Worm (Caenorhabditis elegans) whole organism, L4 larva: ENCODE data around the gene F48G7.12.

ENCODE experiments used
- D1046.2 ChIP-seq: fragments of 200-800 bp; sonication (Bioruptor generic); IDR thresholded peaks from 2 replicates; pipeline ENCODE4 v1.3.6; 2022; ENCODE audit warnings: missing genetic modification characterization, missing compliant biosample characterization
- F26F4.8 ChIP-seq: fragments of 200-800 bp; sonication (Bioruptor generic); conservative IDR thresholded peaks from 2 replicates; pipeline ENCODE4 v1.3.6; 2022; ENCODE audit warnings: missing genetic modification characterization, missing compliant biosample characterization
- F37D6.2 ChIP-seq: sonication (generic microtip); optimal IDR thresholded peaks from 2 replicates; lab custom pipeline; 2016; ENCODE audit warnings: mild to moderate bottlenecking, missing genetic modification characterization, missing compliant biosample characterization
- T26A8.4 ChIP-seq: fragments of 200-800 bp; sonication (Bioruptor generic); IDR thresholded peaks from 2 replicates; pipeline ENCODE4 v1.3.6; 2022; ENCODE audit warnings: missing genetic modification characterization, missing compliant biosample characterization
- Y5F2A.4 ChIP-seq: fragments of 200-800 bp; sonication (Bioruptor generic); optimal IDR thresholded peaks from 2 replicates; lab custom pipeline; 2018; ENCODE audit warnings: mild to moderate bottlenecking, missing genetic modification characterization, missing compliant biosample characterization
- Y75B8A.6 ChIP-seq: fragments of 200-800 bp; sonication (Bioruptor generic); IDR thresholded peaks from 2 replicates; pipeline ENCODE4 v1.3.6; 2022; ENCODE audit warnings: missing genetic modification reagents, missing genetic modification characterization, missing compliant biosample characterization
- ZK546.5 ChIP-seq, 2 experiments: sonication (generic microtip); optimal IDR thresholded peaks; 2 replicates each; lab custom pipeline; 2017; ENCODE audit warnings: missing biosample characterization in 2 of 2, missing genetic modification characterization in 2 of 2
- aha-1 ChIP-seq: fragments of 150-350 bp; peaks from one replicate; lab custom pipeline; 2014; ENCODE audit warnings: missing biosample characterization, missing genetic modification characterization
- attf-4 ChIP-seq: sonication (generic microtip); optimal IDR thresholded peaks from 3 replicates; lab custom pipeline; 2017; ENCODE audit warnings: missing biosample characterization, missing genetic modification characterization
- ceh-20 ChIP-seq: fragments of 200-800 bp; sonication (Bioruptor generic); IDR thresholded peaks from 2 replicates; pipeline ENCODE4 v1.3.6; 2022; ENCODE audit warnings: missing genetic modification reagents, missing genetic modification characterization, missing compliant biosample characterization
- ceh-28 ChIP-seq: fragments of 150-350 bp; optimal IDR thresholded peaks from 2 replicates; lab custom pipeline; 2014; ENCODE audit warnings: missing biosample characterization, missing genetic modification reagents, missing genetic modification characterization
- ceh-32 ChIP-seq: sonication (generic microtip); optimal IDR thresholded peaks from 2 replicates; lab custom pipeline; 2016; ENCODE audit warnings: mild to moderate bottlenecking, missing genetic modification characterization, missing compliant biosample characterization; ENCODE audit not compliant: poor library complexity
- ces-1 ChIP-seq: fragments of 150-350 bp; sonication (generic microtip); optimal IDR thresholded peaks from 4 replicates; lab custom pipeline; 2014; ENCODE audit warnings: missing biosample characterization, missing genetic modification reagents, missing genetic modification characterization
- cey-2 ChIP-seq: sonication (generic microtip); optimal IDR thresholded peaks from 3 replicates; lab custom pipeline; 2017; ENCODE audit warnings: missing genetic modification characterization, mild to moderate bottlenecking, missing compliant biosample characterization, antibody characterized with exemption, borderline replicate concordance; ENCODE audit not compliant: insufficient read depth
- ctbp-1 ChIP-seq: fragments of 200-800 bp; sonication (Bioruptor generic); IDR thresholded peaks from 2 replicates; pipeline ENCODE4 v1.3.6; 2022; ENCODE audit warnings: missing genetic modification reagents, missing genetic modification characterization, missing compliant biosample characterization
- daf-12 ChIP-seq: fragments of 150-350 bp; optimal IDR thresholded peaks from 2 replicates; lab custom pipeline; 2014; ENCODE audit warnings: missing biosample characterization, missing genetic modification reagents, missing genetic modification characterization
- daf-16 ChIP-seq, 3 experiments: sonication (generic microtip); optimal IDR thresholded peaks; 2 replicates each; lab custom pipeline; 2016 to 2017; ENCODE audit warnings: missing genetic modification characterization in 3 of 3, missing genetic modification reagents in 3 of 3, mild to moderate bottlenecking in 2 of 3, missing compliant biosample characterization in 2 of 3, missing biosample characterization in 1 of 3, moderate library complexity in 1 of 3
- daf-19 ChIP-seq: fragments of 200-800 bp; sonication (Bioruptor generic); conservative IDR thresholded peaks from 2 replicates; pipeline ENCODE4 v1.3.6; 2022; ENCODE audit warnings: missing genetic modification characterization, missing compliant biosample characterization
- daf-8 ChIP-seq: fragments of 200-800 bp; sonication (Bioruptor generic); IDR thresholded peaks from 2 replicates; pipeline ENCODE4 v1.3.6; 2022; ENCODE audit warnings: missing genetic modification characterization, missing compliant biosample characterization
- dpl-1 ChIP-seq: fragments of 150-350 bp; optimal IDR thresholded peaks from 2 replicates; lab custom pipeline; 2014; ENCODE audit warnings: missing biosample characterization, missing genetic modification reagents, missing genetic modification characterization
- dve-1 ChIP-seq: sonication (generic microtip); optimal IDR thresholded peaks from 2 replicates; lab custom pipeline; 2017; ENCODE audit warnings: antibody characterized with exemption, mild to moderate bottlenecking, missing genetic modification characterization, missing compliant biosample characterization; ENCODE audit not compliant: insufficient read depth
- fos-1 ChIP-seq: fragments of 150-350 bp; optimal IDR thresholded peaks from 2 replicates; lab custom pipeline; 2014; ENCODE audit warnings: missing biosample characterization, missing genetic modification characterization
- hlh-11 ChIP-seq: fragments of 200-800 bp; sonication (Bioruptor generic); optimal IDR thresholded peaks from 2 replicates; lab custom pipeline; 2018; ENCODE audit warnings: mild to moderate bottlenecking, missing genetic modification characterization, missing compliant biosample characterization
- hlh-30 ChIP-seq: sonication (generic microtip); optimal IDR thresholded peaks from 2 replicates; lab custom pipeline; 2017; ENCODE audit warnings: antibody characterized with exemption, mild to moderate bottlenecking, missing genetic modification characterization, missing compliant biosample characterization; ENCODE audit not compliant: insufficient read depth
- jun-1 ChIP-seq: fragments of 150-350 bp; optimal IDR thresholded peaks from 2 replicates; lab custom pipeline; 2014; ENCODE audit warnings: missing biosample characterization, missing genetic modification reagents, missing genetic modification characterization
- lim-7 ChIP-seq: fragments of 200-800 bp; sonication (Bioruptor generic); IDR thresholded peaks from 2 replicates; pipeline ENCODE4 v1.3.6; 2022; ENCODE audit warnings: missing genetic modification characterization, missing compliant biosample characterization
- lin-1 ChIP-seq: fragments of 200-800 bp; sonication (Bioruptor generic); IDR thresholded peaks from 2 replicates; pipeline ENCODE4 v1.3.6; 2022; ENCODE audit warnings: missing genetic modification reagents, missing genetic modification characterization, missing compliant biosample characterization
- lin-13 ChIP-seq: fragments of 150-350 bp; optimal IDR thresholded peaks from 2 replicates; lab custom pipeline; 2014; ENCODE audit warnings: missing biosample characterization, missing genetic modification reagents, missing genetic modification characterization
- lir-3 ChIP-seq: sonication (generic microtip); optimal IDR thresholded peaks from 2 replicates; lab custom pipeline; 2016; ENCODE audit warnings: mild to moderate bottlenecking, missing genetic modification characterization, missing compliant biosample characterization
- madf-5 ChIP-seq, 2 experiments: fragments of 200-800 bp; sonication (Bioruptor generic); IDR thresholded peaks; 2 replicates each; pipeline ENCODE4 v1.3.6; 2022; ENCODE audit warnings: missing compliant biosample characterization in 2 of 2, missing genetic modification characterization in 2 of 2
- mdl-1 ChIP-seq, 2 experiments: fragments of 150-350 bp in 1 of 2; sonication (generic microtip) in 1 of 2; optimal IDR thresholded peaks; 2 replicates each; lab custom pipeline; 2014 to 2017; ENCODE audit warnings: missing biosample characterization in 2 of 2, missing genetic modification characterization in 2 of 2
- mxl-3 ChIP-seq: fragments of 200-800 bp; sonication (Bioruptor generic); optimal IDR thresholded peaks from 2 replicates; lab custom pipeline; 2018; ENCODE audit warnings: mild to moderate bottlenecking, missing genetic modification characterization, missing compliant biosample characterization
- nhr-102 ChIP-seq: sonication (generic microtip); optimal IDR thresholded peaks from 2 replicates; lab custom pipeline; 2016; ENCODE audit warnings: mild to moderate bottlenecking, missing genetic modification characterization, moderate library complexity, missing compliant biosample characterization
- nhr-28 ChIP-seq: fragments of 150-350 bp; optimal IDR thresholded peaks from 2 replicates; lab custom pipeline; 2014; ENCODE audit warnings: missing biosample characterization, missing genetic modification characterization
- nhr-41 ChIP-seq: fragments of 200-800 bp; sonication (Bioruptor generic); IDR thresholded peaks from 2 replicates; pipeline ENCODE4 v1.3.6; 2022; ENCODE audit warnings: missing genetic modification reagents, missing genetic modification characterization, missing compliant biosample characterization
- nhr-48 ChIP-seq: sonication (generic microtip); optimal IDR thresholded peaks from 2 replicates; lab custom pipeline; 2016; ENCODE audit warnings: mild to moderate bottlenecking, missing genetic modification characterization, missing compliant biosample characterization
- nhr-77 ChIP-seq: fragments of 150-350 bp; optimal IDR thresholded peaks from 2 replicates; lab custom pipeline; 2014; ENCODE audit warnings: missing biosample characterization, missing genetic modification characterization
- pqm-1 ChIP-seq: sonication (generic microtip); optimal IDR thresholded peaks from 2 replicates; lab custom pipeline; 2017; ENCODE audit warnings: missing biosample characterization, missing genetic modification characterization
- rbr-2 ChIP-seq: sonication (generic microtip); optimal IDR thresholded peaks from 2 replicates; lab custom pipeline; 2016; ENCODE audit warnings: missing genotype, missing genetic modification characterization, missing compliant biosample characterization
- set-16 ChIP-seq: fragments of 200-800 bp; sonication (Bioruptor generic); IDR thresholded peaks from 2 replicates; pipeline ENCODE4 v1.3.6; 2022; ENCODE audit warnings: missing genetic modification reagents, missing genetic modification characterization, missing compliant biosample characterization
- snpc-4 ChIP-seq: fragments of 150-350 bp; optimal IDR thresholded peaks from 2 replicates; lab custom pipeline; 2014; ENCODE audit warnings: missing biosample characterization, missing genetic modification characterization
- spr-1 ChIP-seq: sonication (generic microtip); optimal IDR thresholded peaks from 2 replicates; lab custom pipeline; 2016; ENCODE audit warnings: mild to moderate bottlenecking, missing genetic modification characterization, missing compliant biosample characterization
- tra-1 ChIP-seq: fragments of 200-800 bp; sonication (Bioruptor generic); IDR thresholded peaks from 2 replicates; pipeline ENCODE4 v1.3.6; 2022; ENCODE audit warnings: missing genetic modification reagents, missing genetic modification characterization, missing compliant biosample characterization
- unc-39 ChIP-seq: sonication (generic microtip); optimal IDR thresholded peaks from 2 replicates; lab custom pipeline; 2017; ENCODE audit warnings: missing biosample characterization, missing genetic modification characterization
- unc-62 ChIP-seq, 3 experiments: fragments of 150-350 bp in 1 of 3; sonication (generic microtip); optimal IDR thresholded peaks in 2 of 3; peaks in 1 of 3; 1 replicate in 1 of 3; 2 replicates in 2 of 3; lab custom pipeline; 2014 to 2017; ENCODE audit warnings: missing biosample characterization in 3 of 3, missing genetic modification characterization in 3 of 3, missing genetic modification reagents in 3 of 3, missing genotype in 1 of 3
- zfp-3 ChIP-seq: fragments of 200-800 bp; sonication (Bioruptor generic); conservative IDR thresholded peaks from 2 replicates; pipeline ENCODE4 v1.3.6; 2022; ENCODE audit warnings: missing genetic modification reagents, missing genetic modification characterization, missing compliant biosample characterization

Gene F48G7.12

DNA sequence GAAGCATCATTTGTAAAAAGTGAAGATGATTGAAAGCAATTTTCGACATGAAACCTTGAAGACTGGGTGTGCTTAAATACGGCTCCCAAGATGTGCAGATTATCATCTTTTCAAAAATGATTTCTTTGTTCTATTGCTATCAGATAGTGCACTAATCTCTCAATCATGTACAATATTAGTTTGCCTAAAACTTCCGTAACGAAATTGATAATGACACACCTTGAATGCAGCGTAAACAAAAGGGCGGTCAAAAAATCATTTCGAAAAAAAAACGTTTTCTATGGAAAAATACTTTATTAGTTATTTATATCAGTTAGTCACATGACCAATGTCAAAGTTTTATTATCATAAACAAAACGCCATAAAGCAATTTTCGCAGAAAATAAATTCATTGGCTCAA is 23.1 kb downstream of the F48G7.12 start, which contains the start of gene F48G7.5:
TSS of gene F48G7.5 (minus strand) at position 34 of the 400 bp plus-strand sequence.
- TF ChIP-seq daf-16 (GFP tag; optimal IDR thresholded peaks at IDR 0.05; lab: Kevin White, UChicago) (no peak), daf-16 (tag; optimal IDR thresholded peaks at IDR 0.05; lab: Kevin White, UChicago) (peak; percentile 78), daf-8 (GFP tag; lab: Robert Waterston, UW) (no peak), pqm-1 (peak; percentile 26), attf-4 (tag; lab: Kevin White, UChicago) (no peak), dve-1 (peak; percentile 6)

DNA sequence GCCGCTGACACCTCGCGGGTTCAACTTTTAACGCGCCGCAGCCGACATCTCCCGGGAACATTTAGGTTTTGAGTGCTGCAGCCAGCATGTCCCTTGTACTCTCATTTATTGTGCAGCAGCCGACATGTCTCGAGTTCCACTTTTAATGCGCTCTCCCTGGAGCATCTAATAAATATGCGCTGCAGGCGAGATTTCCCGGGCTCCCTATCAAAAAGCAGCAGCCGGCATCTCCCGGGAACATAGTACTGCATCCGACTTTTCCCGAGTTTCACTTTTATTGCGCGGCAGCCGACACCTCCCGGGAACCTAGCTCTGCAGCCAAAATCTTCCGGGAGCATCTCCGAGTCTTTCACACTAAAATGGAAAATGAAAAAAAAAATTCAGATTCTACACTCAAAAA is 25.0 kb downstream of the F48G7.12 start:
- TF ChIP-seq cey-2 (tag; lab: Kevin White, UChicago) (no peak), aha-1 (tag; lab: Kevin White, UChicago) (peak; percentile 3), daf-12 (tag; lab: Kevin White, UChicago) (no peak), lin-1 (GFP tag; lab: Robert Waterston, UW) (no peak), set-16 (GFP tag; lab: Robert Waterston, UW) (peak; percentile 51), zfp-3 (no peak), fos-1 (tag; lab: Kevin White, UChicago) (no peak)

DNA sequence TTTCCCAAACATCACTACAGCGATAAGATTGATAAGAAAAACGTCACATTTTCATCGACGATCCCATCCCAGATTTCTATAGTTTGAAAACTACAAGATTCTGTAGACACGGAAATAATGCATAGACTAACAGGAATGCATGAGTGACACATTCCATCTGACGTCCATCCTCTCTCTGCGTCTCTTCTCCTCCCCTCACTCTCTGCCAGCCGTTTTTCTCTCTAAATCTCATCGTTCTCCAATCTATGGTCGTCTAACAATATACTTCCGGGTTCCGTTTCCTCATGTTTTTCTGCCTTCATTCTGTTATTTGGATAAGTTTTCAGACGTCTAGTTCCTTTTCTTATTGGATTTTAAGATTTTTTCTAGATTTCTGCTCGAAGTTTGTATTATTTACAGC is 27.0 kb downstream of the F48G7.12 start, which contains the start of gene F48G7.4:
TSS of gene F48G7.4 (plus strand) at position 400 of the 400 bp plus-strand sequence.
- peak; percentile 79 for TF ChIP-seq hlh-30 (tag; lab: Kevin White, UChicago)
- TF ChIP-seq nhr-41 (GFP tag; lab: Robert Waterston, UW) = no peak
- peak in 1 of 2 experiments; percentile 99 for TF ChIP-seq unc-62 (GFP tag; optimal IDR thresholded peaks at IDR 0.05 in 1 of 2; lab: Kevin White, UChicago)
- no peak for TF ChIP-seq unc-62 (tag; optimal IDR thresholded peaks at IDR 0.05; lab: Kevin White, UChicago)
- peak; percentile 71 for TF ChIP-seq hlh-11 (tag; lab: Kevin White, UChicago)
- TF ChIP-seq Y75B8A.6 (GFP tag; lab: Robert Waterston, UW) = no peak
- no peak for TF ChIP-seq ctbp-1 (GFP tag; lab: Robert Waterston, UW)
- TF ChIP-seq dpl-1 (GFP tag; lab: Kevin White, UChicago) = peak; percentile 10
- peak; percentile 47 for TF ChIP-seq dve-1
- no peak for TF ChIP-seq unc-39 (tag; lab: Kevin White, UChicago)
- no peak for TF ChIP-seq lin-13 (GFP tag; lab: Kevin White, UChicago)
- peak; percentile 74 for TF ChIP-seq nhr-28
- no peak for TF ChIP-seq lim-7 (GFP tag; lab: Robert Waterston, UW)
- peak; percentile 84 for TF ChIP-seq rbr-2
- peak; percentile 15 for TF ChIP-seq F37D6.2 (tag; lab: Kevin White, UChicago)
- no peak for TF ChIP-seq snpc-4 (tag; lab: Kevin White, UChicago)
- no peak for TF ChIP-seq daf-8 (GFP tag; lab: Robert Waterston, UW)
- no peak for TF ChIP-seq ceh-32 (tag; lab: Kevin White, UChicago)
- TF ChIP-seq mdl-1 (tag; optimal IDR thresholded peaks at IDR 0.05; lab: Kevin White, UChicago) = peak in 1 of 2 experiments; percentile 60
- TF ChIP-seq lir-3 (tag; lab: Kevin White, UChicago) = no peak
- TF ChIP-seq nhr-48 (tag; lab: Kevin White, UChicago) = peak; percentile 24
- TF ChIP-seq ceh-20 (GFP tag; lab: Robert Waterston, UW) = peak; percentile 60; the same call in 1 of the 2 replicates
- TF ChIP-seq jun-1 (tag; lab: Kevin White, UChicago) = no peak
- no peak for TF ChIP-seq D1046.2 (GFP tag; lab: Robert Waterston, UW)
- no peak for TF ChIP-seq attf-4 (tag; lab: Kevin White, UChicago)
- TF ChIP-seq daf-19 (GFP tag; lab: Robert Waterston, UW) = no peak
- TF ChIP-seq mxl-3 (GFP tag; lab: Kevin White, UChicago) = no peak
- peak; percentile 77 for TF ChIP-seq tra-1 (GFP tag; lab: Robert Waterston, UW)
- TF ChIP-seq T26A8.4 (GFP tag; lab: Robert Waterston, UW) = no peak
- no peak for TF ChIP-seq daf-12 (tag; lab: Kevin White, UChicago)
- no peak for TF ChIP-seq ces-1 (GFP tag; lab: Kevin White, UChicago)
- no peak for TF ChIP-seq F26F4.8 (GFP tag; lab: Robert Waterston, UW)
- no peak for TF ChIP-seq Y5F2A.4 (GFP tag; lab: Kevin White, UChicago)
- TF ChIP-seq spr-1 (tag; lab: Kevin White, UChicago) = no peak
- no peak for TF ChIP-seq ceh-28
- no peak for TF ChIP-seq madf-5 (GFP tag; IDR thresholded peaks at IDR 0.05; lab: Robert Waterston, UW)
- TF ChIP-seq ZK546.5 (tag; optimal IDR thresholded peaks at IDR 0.05; lab: Kevin White, UChicago) = no peak
- TF ChIP-seq daf-16 (GFP tag; optimal IDR thresholded peaks at IDR 0.05; lab: Kevin White, UChicago) = no peak
- no peak for TF ChIP-seq daf-16 (tag; optimal IDR thresholded peaks at IDR 0.05; lab: Kevin White, UChicago)
- TF ChIP-seq nhr-77 = no peak
- TF ChIP-seq nhr-102 (tag; lab: Kevin White, UChicago) = no peak
